Fruit fly (Drosophila melanogaster) whole organism, embryonic: Measurements from ENCODE around the gene CG13949.

ENCODE experiments used
- Bgb ChIP-seq: fragments of 200-800 bp; sonication (Bioruptor generic); IDR thresholded peaks from 2 replicates; pipeline ENCODE4 v1.3.6; 2022; ENCODE audit warnings: missing biosample characterization, missing genetic modification characterization; ENCODE audit not compliant: partially characterized antibody
- CG10321 ChIP-seq: fragments of 200-800 bp; sonication (Bioruptor generic); IDR thresholded peaks from 2 replicates; pipeline ENCODE4 v1.3.6; 2022; ENCODE audit warnings: missing biosample characterization, missing genetic modification characterization
- CG10543 ChIP-seq: fragments of 200-800 bp; sonication (Bioruptor generic); optimal IDR thresholded peaks from 3 replicates; lab custom pipeline; 2017; ENCODE audit warnings: missing biosample characterization, mild to moderate bottlenecking, missing genetic modification characterization, moderate library complexity
- CG12104 ChIP-seq: fragments of 200-800 bp; sonication (Bioruptor generic); optimal IDR thresholded peaks from 3 replicates; lab custom pipeline; 2016; ENCODE audit warnings: missing biosample characterization, missing genetic modification characterization
- CG14014 ChIP-seq: fragments of 200-800 bp; sonication (Bioruptor generic); IDR thresholded peaks from 2 replicates; pipeline ENCODE4 v1.3.6; 2022; ENCODE audit warnings: missing biosample characterization, missing genetic modification characterization
- CG15514 ChIP-seq: fragments of 200-800 bp; sonication (Bioruptor generic); optimal IDR thresholded peaks from 3 replicates; lab custom pipeline; 2017; ENCODE audit warnings: missing biosample characterization, missing genetic modification characterization, mild to moderate bottlenecking, moderate library complexity, missing genetic modification reagents
- CG16815 ChIP-seq: fragments of 200-800 bp; sonication (Bioruptor generic); optimal IDR thresholded peaks from 3 replicates; lab custom pipeline; 2017; ENCODE audit warnings: missing biosample characterization, mild to moderate bottlenecking, missing genetic modification characterization
- CG17328 ChIP-seq: fragments of 200-800 bp; sonication (Bioruptor generic); IDR thresholded peaks from 2 replicates; pipeline ENCODE4 v1.3.6; 2022; ENCODE audit warnings: missing biosample characterization, missing genetic modification characterization
- CG2120 ChIP-seq: fragments of 200-800 bp; sonication (Bioruptor generic); optimal IDR thresholded peaks from 3 replicates; lab custom pipeline; 2016; ENCODE audit warnings: missing biosample characterization, missing genetic modification characterization
- CG2875 ChIP-seq: fragments of 200-800 bp; sonication (Bioruptor generic); optimal IDR thresholded peaks from 2 replicates; lab custom pipeline; 2017; ENCODE audit warnings: missing biosample characterization, mild to moderate bottlenecking, missing genetic modification characterization, missing genetic modification reagents
- CG30431 ChIP-seq: fragments of 200-800 bp; sonication (Bioruptor generic); optimal IDR thresholded peaks from 2 replicates; lab custom pipeline; 2017; ENCODE audit warnings: missing biosample characterization, missing genetic modification characterization
- CG32767 ChIP-seq: fragments of 200-800 bp; sonication (Bioruptor generic); IDR thresholded peaks from 2 replicates; pipeline ENCODE4 v1.3.6; 2022; ENCODE audit warnings: missing biosample characterization, missing genetic modification characterization
- CG32772 ChIP-seq: fragments of 200-800 bp; sonication (Bioruptor generic); IDR thresholded peaks from 2 replicates; pipeline ENCODE4 v1.3.6; 2022; ENCODE audit warnings: missing biosample characterization, missing genetic modification characterization
- CG33557 ChIP-seq: fragments of 200-800 bp; sonication (Bioruptor generic); optimal IDR thresholded peaks from 2 replicates; lab custom pipeline; 2019; ENCODE audit warnings: missing biosample characterization, mild to moderate bottlenecking, missing genetic modification characterization, moderate library complexity
- CG34376 ChIP-seq: fragments of 200-800 bp; sonication (Bioruptor generic); optimal IDR thresholded peaks from 2 replicates; lab custom pipeline; 2018; ENCODE audit warnings: missing biosample characterization, mild to moderate bottlenecking, missing genetic modification characterization
- CG4328 ChIP-seq: fragments of 200-800 bp; sonication (Bioruptor generic); optimal IDR thresholded peaks from 3 replicates; lab custom pipeline; 2017; ENCODE audit warnings: missing biosample characterization, missing genetic modification reagents, missing genetic modification characterization
- CG4730 ChIP-seq: fragments of 200-800 bp; sonication (Bioruptor generic); IDR thresholded peaks from 2 replicates; pipeline ENCODE4 v1.3.6; 2022; ENCODE audit warnings: missing biosample characterization, missing genetic modification characterization
- CG4854 ChIP-seq: fragments of 200-800 bp; sonication (Bioruptor generic); optimal IDR thresholded peaks from 2 replicates; lab custom pipeline; 2016; ENCODE audit warnings: missing biosample characterization, missing genetic modification characterization, inconsistent platforms
- CG6854 ChIP-seq: fragments of 200-800 bp; sonication (Bioruptor generic); optimal IDR thresholded peaks from 3 replicates; lab custom pipeline; 2017; ENCODE audit warnings: missing biosample characterization, mild to moderate bottlenecking, missing genetic modification characterization
- CG8478 ChIP-seq: fragments of >200 bp; optimal IDR thresholded peaks from 2 replicates; lab custom pipeline; 2018
- D19B ChIP-seq: fragments of 200-800 bp; sonication (Bioruptor generic); optimal IDR thresholded peaks from 2 replicates; lab custom pipeline; 2017; ENCODE audit warnings: missing biosample characterization, mild to moderate bottlenecking, missing genetic modification characterization
- Dp ChIP-seq: fragments of 200-800 bp; sonication (Bioruptor generic); optimal IDR thresholded peaks from 2 replicates; lab custom pipeline; 2018; ENCODE audit warnings: missing biosample characterization, mild to moderate bottlenecking, missing genetic modification characterization, moderate library complexity
- ERR ChIP-seq: fragments of 200-800 bp; sonication (Bioruptor generic); optimal IDR thresholded peaks from 2 replicates; lab custom pipeline; 2016; ENCODE audit warnings: missing biosample characterization, missing genetic modification characterization
- HLHmδ ChIP-seq: fragments of 200-800 bp; sonication (Bioruptor generic); optimal IDR thresholded peaks from 2 replicates; lab custom pipeline; 2018; ENCODE audit warnings: missing biosample characterization, mild to moderate bottlenecking, missing genetic modification characterization, moderate library complexity
- Hr39 ChIP-seq: fragments of >200 bp; optimal IDR thresholded peaks from 2 replicates; lab custom pipeline; 2017
- Lpt ChIP-seq: fragments of >200 bp; optimal IDR thresholded peaks from 2 replicates; lab custom pipeline; 2018; ENCODE audit warnings: missing biosample characterization, missing genetic modification characterization
- Myb ChIP-seq: fragments of 200-800 bp; sonication (Bioruptor generic); optimal IDR thresholded peaks from 2 replicates; lab custom pipeline; 2016; ENCODE audit warnings: missing biosample characterization, missing genetic modification characterization
- Neu2 ChIP-seq: fragments of 200-800 bp; sonication (Bioruptor generic); optimal IDR thresholded peaks from 3 replicates; lab custom pipeline; 2016; ENCODE audit warnings: missing biosample characterization, missing genetic modification characterization, borderline replicate concordance
- Oaz ChIP-seq: fragments of 200-800 bp; sonication (Bioruptor generic); IDR thresholded peaks from 2 replicates; pipeline ENCODE4 v1.3.6; 2022; ENCODE audit warnings: missing biosample characterization, missing genetic modification characterization
- Optix ChIP-seq: fragments of 200-800 bp; sonication (Bioruptor generic); IDR thresholded peaks from 3 replicates; pipeline ENCODE4 v1.3.6; 2022; ENCODE audit warnings: missing biosample characterization, missing genetic modification characterization
- Poxn ChIP-seq: fragments of 200-800 bp; sonication (Bioruptor generic); IDR thresholded peaks from 2 replicates; pipeline ENCODE4 v1.3.6; 2022; ENCODE audit warnings: missing biosample characterization, missing genetic modification characterization
- Rfx ChIP-seq: fragments of 200-800 bp; sonication (Bioruptor generic); IDR thresholded peaks from 2 replicates; pipeline ENCODE4 v1.3.6; 2022; ENCODE audit warnings: missing biosample characterization, missing genetic modification characterization
- Rx ChIP-seq: fragments of 200-800 bp; sonication (Bioruptor generic); IDR thresholded peaks from 2 replicates; pipeline ENCODE4 v1.3.6; 2022; ENCODE audit warnings: missing biosample characterization, missing genetic modification characterization
- Side ChIP-seq: fragments of 200-800 bp; sonication (Bioruptor generic); optimal IDR thresholded peaks from 2 replicates; lab custom pipeline; 2016; ENCODE audit warnings: missing biosample characterization, missing genetic modification characterization
- Xrp1 ChIP-seq: fragments of 200-800 bp; sonication (Bioruptor generic); IDR thresholded peaks from 2 replicates; pipeline ENCODE4 v1.3.6; 2022; ENCODE audit warnings: missing biosample characterization, missing genetic modification characterization
- ab ChIP-seq: fragments of 200-800 bp; sonication (Bioruptor generic); optimal IDR thresholded peaks from 2 replicates; lab custom pipeline; 2016; ENCODE audit warnings: missing biosample characterization, missing genetic modification characterization
- caup ChIP-seq: fragments of 200-800 bp; sonication (Bioruptor generic); optimal IDR thresholded peaks from 3 replicates; lab custom pipeline; 2017; ENCODE audit warnings: missing biosample characterization, mild to moderate bottlenecking, missing genetic modification characterization, moderate library complexity; ENCODE audit not compliant: severe bottlenecking
- chn ChIP-seq: fragments of 200-800 bp; sonication (Bioruptor generic); optimal IDR thresholded peaks from 2 replicates; lab custom pipeline; 2016; ENCODE audit warnings: missing biosample characterization, missing genetic modification characterization
- crp ChIP-seq, 2 experiments: fragments of 200-800 bp; sonication (Bioruptor generic); optimal IDR thresholded peaks; 2 replicates in 1 of 2; 3 replicates in 1 of 2; lab custom pipeline; 2017; ENCODE audit warnings: missing biosample characterization in 2 of 2, missing genetic modification characterization in 2 of 2, mild to moderate bottlenecking in 1 of 2, moderate library complexity in 1 of 2
- dati ChIP-seq: fragments of 200-800 bp; sonication (Bioruptor generic); IDR thresholded peaks from 2 replicates; pipeline ENCODE4 v1.3.6; 2022; ENCODE audit warnings: missing biosample characterization, missing genetic modification characterization
- disco-r ChIP-seq: fragments of 200-800 bp; sonication (Bioruptor generic); optimal IDR thresholded peaks from 2 replicates; lab custom pipeline; 2016; ENCODE audit warnings: missing biosample characterization, missing genetic modification characterization
- dysf ChIP-seq: fragments of 200-800 bp; sonication (Bioruptor generic); IDR thresholded peaks from 3 replicates; pipeline ENCODE4 v1.3.6; 2022; ENCODE audit warnings: missing biosample characterization, missing genetic modification characterization
- lbe ChIP-seq: fragments of 200-800 bp; sonication (Bioruptor generic); optimal IDR thresholded peaks from 2 replicates; lab custom pipeline; 2016; ENCODE audit warnings: missing biosample characterization, mild to moderate bottlenecking, missing genetic modification characterization
- mirr ChIP-seq: fragments of 200-800 bp; sonication (Bioruptor generic); optimal IDR thresholded peaks from 3 replicates; lab custom pipeline; 2018; ENCODE audit warnings: missing biosample characterization, mild to moderate bottlenecking, missing genetic modification characterization
- pfk ChIP-seq: fragments of 200-800 bp; sonication (Bioruptor generic); optimal IDR thresholded peaks from 2 replicates; lab custom pipeline; 2018; ENCODE audit warnings: missing biosample characterization, mild to moderate bottlenecking, missing genetic modification characterization, moderate library complexity
- pum ChIP-seq: fragments of 200-800 bp; sonication (Bioruptor generic); optimal IDR thresholded peaks from 2 replicates; lab custom pipeline; 2016; ENCODE audit warnings: missing biosample characterization, missing genetic modification characterization
- shn ChIP-seq: fragments of 200-800 bp; sonication (Bioruptor generic); optimal IDR thresholded peaks from 3 replicates; lab custom pipeline; 2016; ENCODE audit warnings: missing biosample characterization, missing genetic modification characterization
- stc ChIP-seq: fragments of 200-800 bp; sonication (Bioruptor generic); IDR thresholded peaks from 2 replicates; pipeline ENCODE4 v1.3.6; 2022; ENCODE audit warnings: missing biosample characterization, missing genetic modification characterization
- tna ChIP-seq: fragments of 200-800 bp; sonication (Bioruptor generic); IDR thresholded peaks from 2 replicates; pipeline ENCODE4 v1.3.6; 2022; ENCODE audit warnings: missing biosample characterization, missing genetic modification characterization; ENCODE audit not compliant: partially characterized antibody
- wek ChIP-seq: fragments of 200-800 bp; sonication (Bioruptor generic); optimal IDR thresholded peaks from 3 replicates; lab custom pipeline; 2018; ENCODE audit warnings: missing biosample characterization, mild to moderate bottlenecking, missing genetic modification characterization, moderate library complexity
- zf30C ChIP-seq: fragments of 200-800 bp; sonication (Bioruptor generic); optimal IDR thresholded peaks from 3 replicates; lab custom pipeline; 2018; ENCODE audit warnings: missing biosample characterization, mild to moderate bottlenecking, missing genetic modification characterization
- zfh1 ChIP-seq: fragments of 200-800 bp; sonication (Bioruptor generic); IDR thresholded peaks from 3 replicates; pipeline ENCODE4 v1.3.6; 2022; ENCODE audit warnings: missing biosample characterization, missing genetic modification characterization

CG13949 gene

dm6 chr2L:856001-856400 lies 864 bp downstream of the CG13949 start (continued):
- TF ChIP-seq Optix (GFP tag; lab: Robert Waterston, UW) (no peak), CG32767 (GFP tag; lab: Robert Waterston, UW) (no peak), CG12104 (GFP tag; lab: Kevin White, UChicago) (no peak), CG16815 (GFP tag; lab: Kevin White, UChicago) (no peak), CG15514 (peak; percentile 52), mirr (no peak), shn (no peak), dysf (GFP tag; lab: Robert Waterston, UW) (0 out of 3 replicates have a peak, but pooled peaks have one; percentile 10), wek (GFP tag; lab: Kevin White, UChicago) (peak; percentile 25), CG14014 (0 out of 2 replicates have a peak, but pooled peaks have one; percentile 19), caup (peak; percentile 38), CG2875 (GFP tag; lab: Kevin White, UChicago) (peak; percentile 40), tna (GFP tag; lab: Robert Waterston, UW) (no peak), Myb (no peak), Poxn (GFP tag; lab: Robert Waterston, UW) (no peak), CG10543 (peak; percentile 40), Lpt (GFP tag; lab: Kevin White, UChicago) (no peak), CG34376 (no peak), HLHmδ (GFP tag; lab: Kevin White, UChicago) (peak; percentile 74), CG6854 (GFP tag; lab: Kevin White, UChicago) (peak; percentile 21), CG4730 (GFP tag; lab: Robert Waterston, UW) (no peak), Bgb (GFP tag; lab: Robert Waterston, UW) (no peak), D19B (GFP tag; lab: Kevin White, UChicago) (no peak), zfh1 (GFP tag; lab: Robert Waterston, UW) (peak; percentile 37; the same call in 1 of the 3 replicates), ab (GFP tag; lab: Kevin White, UChicago) (no peak), Xrp1 (GFP tag; lab: Robert Waterston, UW) (peak; percentile 59), CG2120 (GFP tag; lab: Kevin White, UChicago) (peak; percentile 33), Hr39 (lab: Kevin White, UChicago) (no peak), stc (GFP tag; lab: Robert Waterston, UW) (peak; percentile 28; the same call in 1 of the 2 replicates), zf30C (GFP tag; lab: Kevin White, UChicago) (no peak), CG30431 (GFP tag; lab: Kevin White, UChicago) (no peak), Oaz (GFP tag; lab: Robert Waterston, UW) (no peak), chn (GFP tag; lab: Kevin White, UChicago) (no peak), disco-r (GFP tag; lab: Kevin White, UChicago) (no peak), Rfx (GFP tag; lab: Robert Waterston, UW) (peak; percentile 40; the same call in 1 of the 2 replicates), ERR (GFP tag; lab: Kevin White, UChicago) (no peak), CG8478 (lab: Kevin White, UChicago) (no peak), CG4854 (GFP tag; lab: Kevin White, UChicago) (no peak), CG32772 (GFP tag; lab: Robert Waterston, UW) (no peak), CG33557 (GFP tag; lab: Kevin White, UChicago) (peak; percentile 31), lbe (GFP tag; lab: Kevin White, UChicago) (peak; percentile 59), Neu2 (GFP tag; lab: Kevin White, UChicago) (no peak), crp (GFP tag; optimal IDR thresholded peaks at IDR 0.05; lab: Kevin White, UChicago) (no peak), CG17328 (no peak), dati (GFP tag; lab: Robert Waterston, UW) (no peak), pfk (GFP tag; lab: Kevin White, UChicago) (peak; percentile 16), CG10321 (0 out of 2 replicates have a peak, but pooled peaks have one; percentile 15), Side (GFP tag; lab: Kevin White, UChicago) (peak; percentile 16), CG4328 (GFP tag; lab: Kevin White, UChicago) (peak; percentile 52), pum (GFP tag; lab: Kevin White, UChicago) (no peak), Dp (GFP tag; lab: Kevin White, UChicago) (no peak), Rx (GFP tag; lab: Robert Waterston, UW) (no peak)
